Worm (Caenorhabditis elegans) whole organism, mixed stage, embryonic: Measurements from ENCODE around the gene T11F9.21.
"Not testable (repeated sequence)": the region's sequence is repeated elsewhere in the genome, so short reads cannot be mapped to it uniquely, and the experiment has no call there.

ENCODE experiments used
- bed-3 ChIP-seq: fragments of 200-800 bp; sonication (Bioruptor generic); optimal IDR thresholded peaks from 3 replicates; lab custom pipeline; 2018; ENCODE audit warnings: mild to moderate bottlenecking, missing genetic modification characterization, moderate library complexity, missing compliant biosample characterization
- blmp-1 ChIP-seq: fragments of 150-350 bp; optimal IDR thresholded peaks from 2 replicates; lab custom pipeline; 2014; ENCODE audit warnings: missing biosample characterization, missing genetic modification characterization
- ceh-39 ChIP-seq: fragments of 150-350 bp; optimal IDR thresholded peaks from 2 replicates; lab custom pipeline; 2014; ENCODE audit warnings: missing biosample characterization, missing genetic modification characterization
- ceh-43 ChIP-seq: fragments of 200-800 bp; sonication (Bioruptor generic); optimal IDR thresholded peaks from 2 replicates; lab custom pipeline; 2018; ENCODE audit warnings: mild to moderate bottlenecking, missing genetic modification characterization, moderate library complexity, missing compliant biosample characterization
- ceh-83 ChIP-seq: fragments of 200-800 bp; sonication (Bioruptor generic); optimal IDR thresholded peaks from 2 replicates; lab custom pipeline; 2018; ENCODE audit warnings: mild to moderate bottlenecking, missing genetic modification characterization, missing compliant biosample characterization
- ces-1 ChIP-seq: fragments of 150-350 bp; optimal IDR thresholded peaks from 2 replicates; lab custom pipeline; 2014; ENCODE audit warnings: missing biosample characterization, missing genetic modification reagents, missing genetic modification characterization
- cnd-1 ChIP-seq: fragments of 200-800 bp; sonication (Bioruptor generic); optimal IDR thresholded peaks from 2 replicates; lab custom pipeline; 2018; ENCODE audit warnings: mild to moderate bottlenecking, missing genetic modification characterization, missing compliant biosample characterization
- drap-1 ChIP-seq: fragments of 200-800 bp; sonication (Bioruptor generic); optimal IDR thresholded peaks from 3 replicates; lab custom pipeline; 2018; ENCODE audit warnings: mild to moderate bottlenecking, missing genetic modification characterization, missing compliant biosample characterization
- elt-1 ChIP-seq: sonication (generic microtip); optimal IDR thresholded peaks from 2 replicates; lab custom pipeline; 2017; ENCODE audit warnings: missing genetic modification characterization, mild to moderate bottlenecking, missing compliant biosample characterization, antibody characterized with exemption, moderate library complexity, borderline replicate concordance; ENCODE audit not compliant: insufficient read depth
- elt-3 ChIP-seq: fragments of 150-350 bp; optimal IDR thresholded peaks from 2 replicates; lab custom pipeline; 2014; ENCODE audit warnings: missing biosample characterization, missing genetic modification characterization
- flh-1 ChIP-seq: fragments of 200-800 bp; sonication (Bioruptor generic); optimal IDR thresholded peaks from 2 replicates; lab custom pipeline; 2018; ENCODE audit warnings: mild to moderate bottlenecking, missing genetic modification characterization, moderate library complexity, missing compliant biosample characterization
- ham-2 ChIP-seq: fragments of 200-800 bp; sonication (Bioruptor generic); optimal IDR thresholded peaks from 2 replicates; lab custom pipeline; 2018; ENCODE audit warnings: mild to moderate bottlenecking, missing genetic modification characterization, missing compliant biosample characterization
- hlh-1 ChIP-seq: fragments of 150-350 bp; optimal IDR thresholded peaks from 2 replicates; lab custom pipeline; 2014; ENCODE audit warnings: missing biosample characterization, missing genetic modification reagents, missing genetic modification characterization
- lin-32 ChIP-seq: fragments of 200-800 bp; sonication (Bioruptor generic); optimal IDR thresholded peaks from 2 replicates; lab custom pipeline; 2018; ENCODE audit warnings: mild to moderate bottlenecking, missing genetic modification characterization, missing compliant biosample characterization
- lsy-2 ChIP-seq: fragments of 150-350 bp; optimal IDR thresholded peaks from 2 replicates; lab custom pipeline; 2014; ENCODE audit warnings: missing biosample characterization, missing genetic modification characterization
- mab-5 ChIP-seq: fragments of 150-350 bp; optimal IDR thresholded peaks from 2 replicates; lab custom pipeline; 2014; ENCODE audit warnings: missing biosample characterization, missing genetic modification characterization
- mep-1 ChIP-seq: fragments of 150-350 bp; optimal IDR thresholded peaks from 2 replicates; lab custom pipeline; 2017; ENCODE audit warnings: missing biosample characterization, missing genetic modification reagents, missing genetic modification characterization, inconsistent platforms
- mls-2 ChIP-seq: sonication (generic microtip); optimal IDR thresholded peaks from 2 replicates; lab custom pipeline; 2016; ENCODE audit warnings: mild to moderate bottlenecking, missing genetic modification characterization, moderate library complexity, missing compliant biosample characterization
- nhr-2 ChIP-seq: fragments of 150-350 bp; optimal IDR thresholded peaks from 2 replicates; lab custom pipeline; 2014; ENCODE audit warnings: missing biosample characterization, missing genetic modification characterization
- nhr-28 ChIP-seq: fragments of 150-350 bp; optimal IDR thresholded peaks from 2 replicates; lab custom pipeline; 2014; ENCODE audit warnings: missing biosample characterization, missing genetic modification characterization
- nhr-76 ChIP-seq: sonication (generic microtip); optimal IDR thresholded peaks from 2 replicates; lab custom pipeline; 2017; ENCODE audit warnings: missing biosample characterization, missing genetic modification characterization
- pha-4 ChIP-seq: fragments of 150-350 bp; optimal IDR thresholded peaks from 2 replicates; lab custom pipeline; 2018; ENCODE audit warnings: missing biosample characterization, missing genetic modification reagents, missing genetic modification characterization
- sem-2 ChIP-seq: fragments of 200-800 bp; sonication (Bioruptor generic); optimal IDR thresholded peaks from 2 replicates; lab custom pipeline; 2018; ENCODE audit warnings: mild to moderate bottlenecking, missing genetic modification characterization, missing compliant biosample characterization
- sptf-1 ChIP-seq: sonication (generic microtip); optimal IDR thresholded peaks from 2 replicates; lab custom pipeline; 2017; ENCODE audit warnings: mild to moderate bottlenecking, missing genetic modification characterization, moderate library complexity, missing compliant biosample characterization
- tbx-8 ChIP-seq: fragments of 200-800 bp; sonication (Bioruptor generic); optimal IDR thresholded peaks from 2 replicates; lab custom pipeline; 2018; ENCODE audit warnings: mild to moderate bottlenecking, missing genetic modification characterization, moderate library complexity, missing compliant biosample characterization
- unc-120 ChIP-seq: sonication (generic microtip); optimal IDR thresholded peaks from 2 replicates; lab custom pipeline; 2017; ENCODE audit warnings: missing genetic modification characterization, missing compliant biosample characterization; ENCODE audit not compliant: poor library complexity, severe bottlenecking
- unc-39 ChIP-seq: fragments of 150-350 bp; optimal IDR thresholded peaks from 2 replicates; lab custom pipeline; 2014; ENCODE audit warnings: missing biosample characterization, missing genetic modification characterization
- unc-62 ChIP-seq: fragments of 150-350 bp; optimal IDR thresholded peaks from 2 replicates; lab custom pipeline; 2014; ENCODE audit warnings: missing biosample characterization, missing genetic modification reagents, missing genetic modification characterization
- zip-8 ChIP-seq: fragments of 150-350 bp; optimal IDR thresholded peaks from 2 replicates; lab custom pipeline; 2014; ENCODE audit warnings: missing biosample characterization, missing genetic modification characterization
- ztf-11 ChIP-seq: fragments of 150-350 bp; optimal IDR thresholded peaks from 2 replicates; lab custom pipeline; 2014; ENCODE audit warnings: missing biosample characterization, missing genetic modification characterization

T11F9.21 gene

DNA sequence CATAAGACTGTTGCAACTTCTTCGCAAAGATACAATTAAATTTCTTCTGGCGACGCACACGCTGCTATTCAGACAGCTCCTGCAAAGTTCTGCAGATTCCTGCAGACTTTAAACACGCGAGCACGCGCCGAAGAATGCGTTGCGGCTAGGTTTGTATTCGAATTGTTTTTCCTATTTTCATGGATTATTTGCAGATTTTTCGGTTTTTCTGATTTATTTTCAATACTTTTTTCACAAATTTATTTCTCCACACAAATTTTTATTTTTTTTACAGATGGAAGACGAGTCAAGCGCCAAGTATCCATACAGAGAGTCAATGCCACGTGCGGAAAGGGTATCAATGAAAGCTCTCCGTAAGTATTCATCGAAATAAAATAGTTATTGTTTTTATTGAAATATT is 16.9 kb upstream of the T11F9.21 start, which contains the start of gene T11F9.7:
Gene T11F9.7 (plus strand): TSS at position 301 of the 400 bp plus-strand sequence.
- TF ChIP-seq ceh-43 (GFP tag; lab: Kevin White, UChicago); pha-4; mls-2 (tag; lab: Kevin White, UChicago): not testable (repeated sequence)

DNA sequence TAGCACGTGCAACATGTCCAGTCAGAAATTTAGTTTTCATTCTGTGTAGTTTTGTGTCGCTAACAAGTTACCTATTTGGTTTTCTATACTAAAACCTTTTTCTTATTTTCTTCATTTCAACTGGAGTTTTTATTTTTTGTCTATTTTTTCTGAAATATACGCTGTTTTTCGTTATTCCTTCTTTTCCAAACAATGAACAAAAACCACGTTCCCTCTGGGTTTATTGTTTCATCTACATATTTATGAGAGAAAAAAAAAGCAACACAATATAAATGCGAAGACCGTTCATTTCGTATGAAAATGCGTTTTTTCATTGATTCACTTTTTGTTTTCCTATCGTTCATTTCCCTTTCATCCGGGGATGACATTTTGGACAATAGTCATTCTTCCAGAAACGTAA is 13.2 kb upstream of the T11F9.21 start, which contains the start of gene T11F9.22:
Gene T11F9.22 (plus strand): TSS at position 301 of the 400 bp plus-strand sequence.
- TF ChIP-seq zip-8 (no peak), elt-1 (tag; lab: Kevin White, UChicago) (no peak), lsy-2 (tag; lab: Kevin White, UChicago) (no peak), nhr-76 (no peak), lin-32 (GFP tag; lab: Kevin White, UChicago) (no peak), flh-1 (GFP tag; lab: Kevin White, UChicago) (no peak), nhr-28 (tag; lab: Kevin White, UChicago) (no peak), elt-3 (tag; lab: Kevin White, UChicago) (no peak), ces-1 (GFP tag; lab: Kevin White, UChicago) (no peak), cnd-1 (no peak), tbx-8 (GFP tag; lab: Kevin White, UChicago) (no peak), bed-3 (GFP tag; lab: Kevin White, UChicago) (no peak), sptf-1 (no peak), pha-4 (no peak), blmp-1 (tag; lab: Kevin White, UChicago) (no peak), unc-120 (tag; lab: Kevin White, UChicago) (no peak), nhr-2 (tag; lab: Kevin White, UChicago) (no peak)

DNA sequence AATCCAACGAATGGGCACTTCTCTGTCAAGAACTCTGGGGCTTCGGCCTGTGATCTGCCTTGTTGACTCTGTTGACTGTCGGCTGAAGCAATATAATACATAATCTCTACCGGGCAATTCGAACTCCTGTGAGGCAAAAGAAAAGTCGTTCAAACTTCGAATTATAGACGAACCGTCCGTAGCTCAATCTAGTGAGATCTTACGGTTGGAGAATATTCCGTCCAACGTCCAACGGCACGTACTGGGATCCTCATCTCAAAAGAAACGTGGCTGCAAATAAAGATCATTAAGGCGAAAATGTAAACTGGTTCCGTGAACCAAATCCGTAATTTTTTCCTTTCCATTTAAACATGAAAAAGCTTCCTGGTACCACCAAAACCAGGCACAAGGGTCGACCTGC is 11.8 kb upstream of the T11F9.21 start, which contains the start of gene T11F9.14:
Gene T11F9.14 (minus strand): TSS at position 101 of the 400 bp plus-strand sequence.
- TF ChIP-seq ceh-83 (GFP tag; lab: Kevin White, UChicago); sem-2; mep-1: not testable (repeated sequence)

DNA sequence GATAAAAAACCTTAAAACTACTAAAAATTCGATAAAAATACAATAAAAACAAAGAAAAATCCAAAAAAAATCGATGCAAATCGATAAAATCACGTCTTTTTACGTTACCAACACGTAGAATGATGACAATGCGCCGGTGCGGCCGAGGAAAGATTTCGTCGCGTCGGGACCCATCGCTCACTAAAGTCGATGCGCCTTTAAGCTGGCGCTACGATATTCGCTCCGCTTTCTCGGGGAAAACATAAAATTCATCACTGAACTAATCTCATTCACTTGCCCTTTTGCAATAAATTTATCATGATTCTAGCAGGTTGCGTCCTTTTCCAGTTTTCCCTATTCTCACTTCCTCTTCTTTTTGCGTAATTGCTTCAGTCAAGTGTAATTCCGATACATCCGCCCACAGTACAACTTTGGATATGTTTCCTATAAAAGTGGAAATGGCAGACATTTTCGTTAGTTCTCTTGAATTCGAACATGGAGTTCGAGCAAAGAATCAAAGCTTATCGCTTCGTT is 8.9 kb upstream of the T11F9.21 start, which contains the start of gene col-157:
Gene col-157 (plus strand): TSS at position 463 of the 513 bp plus-strand sequence.
- not testable (repeated sequence) for TF ChIP-seq elt-3 (tag; lab: Kevin White, UChicago); ceh-39 (tag; lab: Kevin White, UChicago); zip-8

DNA sequence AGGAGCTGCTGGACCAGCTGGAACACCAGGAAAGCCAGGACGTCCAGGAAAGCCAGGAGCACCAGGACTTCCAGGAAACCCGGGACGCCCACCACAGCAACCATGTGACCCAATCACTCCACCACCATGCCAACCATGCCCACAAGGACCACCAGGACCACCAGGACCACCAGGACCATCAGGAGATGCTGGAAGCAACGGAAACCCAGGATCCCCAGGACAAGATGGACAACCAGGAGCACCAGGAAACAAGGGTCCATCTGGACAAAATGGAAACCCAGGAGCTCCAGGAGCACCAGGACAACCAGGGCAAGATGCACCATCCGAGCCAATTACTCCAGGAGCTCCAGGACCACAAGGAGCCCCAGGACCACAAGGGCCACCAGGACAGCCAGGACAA is 8.2 kb upstream of the T11F9.21 start:
- TF ChIP-seq flh-1 (GFP tag; lab: Kevin White, UChicago) (no peak), mls-2 (tag; lab: Kevin White, UChicago) (no peak), nhr-76 (no peak), elt-3 (tag; lab: Kevin White, UChicago) (no peak), ceh-43 (GFP tag; lab: Kevin White, UChicago) (no peak), ham-2 (GFP tag; lab: Kevin White, UChicago) (no peak), unc-62 (no peak)

DNA sequence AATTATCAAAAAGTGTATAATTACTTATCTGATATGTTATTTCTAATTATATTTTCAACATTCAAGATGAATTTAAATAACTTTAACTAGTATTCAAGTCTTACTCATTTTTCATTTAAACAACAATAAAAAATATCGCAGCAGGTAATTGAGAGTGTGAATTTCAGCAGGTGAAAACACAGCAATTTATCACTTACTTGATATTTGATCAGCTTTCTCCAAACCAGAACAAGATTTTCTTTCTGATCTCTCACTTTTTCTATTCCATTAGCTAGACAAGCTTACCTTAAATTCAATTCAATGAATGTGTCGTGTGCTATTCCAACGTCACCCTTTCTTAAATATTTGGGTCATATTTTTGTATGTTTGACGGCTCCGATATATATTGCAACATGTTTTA is 7.0 kb upstream of the T11F9.21 start, which contains the start of gene srh-1:
Gene srh-1 (plus strand): TSS at position 301 of the 400 bp plus-strand sequence.
- no peak for TF ChIP-seq pha-4
- TF ChIP-seq sem-2, result no peak
- TF ChIP-seq hlh-1 (tag; lab: Kevin White, UChicago), result no peak
- no peak for TF ChIP-seq drap-1
- TF ChIP-seq ztf-11 (tag; lab: Kevin White, UChicago), result no peak
- no peak for TF ChIP-seq elt-3 (tag; lab: Kevin White, UChicago)
- TF ChIP-seq ceh-39 (tag; lab: Kevin White, UChicago), result no peak
- no peak for TF ChIP-seq blmp-1 (tag; lab: Kevin White, UChicago)
- TF ChIP-seq cnd-1, result no peak
- no peak for TF ChIP-seq unc-62
- TF ChIP-seq nhr-28 (tag; lab: Kevin White, UChicago), result no peak
- no peak for TF ChIP-seq ham-2 (GFP tag; lab: Kevin White, UChicago)
- no peak for TF ChIP-seq mab-5
- TF ChIP-seq unc-39 (tag; lab: Kevin White, UChicago), result no peak
